Worm (Caenorhabditis elegans) whole organism, young adult: ENCODE measurements around the gene prdx-6.

Experiments
- B0336.3 ChIP-seq: fragments of 200-800 bp; sonication (Bioruptor generic); IDR thresholded peaks from 2 replicates; pipeline ENCODE4 v1.3.6; 2022; ENCODE audit warnings: missing genetic modification characterization, missing compliant biosample characterization
- F57A8.1 ChIP-seq: fragments of 200-800 bp; sonication (Bioruptor generic); optimal IDR thresholded peaks from 2 replicates; lab custom pipeline; 2018; ENCODE audit warnings: mild to moderate bottlenecking, missing genetic modification characterization, moderate library complexity, missing compliant biosample characterization

- TF ChIP-seq B0336.3 (GFP tag; lab: Robert Waterston, UW) (no peak), F57A8.1 (GFP tag; lab: Kevin White, UChicago) (no peak)
Observed at ce11 chrIV:172990-173389, 45.4 kb upstream of the prdx-6 start.
